Fruit fly (Drosophila melanogaster) whole organism, wandering third instar larva: ENCODE data around the gene CG31223.

Source experiments
- Abd-B ChIP-seq: fragments of >200 bp; optimal IDR thresholded peaks from 2 replicates; lab custom pipeline; 2017; ENCODE audit warnings: missing biosample characterization, missing genetic modification characterization
- CG9705 ChIP-seq: fragments of 200-800 bp; sonication (Bioruptor generic); optimal IDR thresholded peaks from 2 replicates; lab custom pipeline; 2018; ENCODE audit warnings: missing biosample characterization, mild to moderate bottlenecking, missing genetic modification characterization
- Hnf4 ChIP-seq: fragments of 200-800 bp; sonication (Bioruptor generic); optimal IDR thresholded peaks from 2 replicates; lab custom pipeline; 2016; ENCODE audit warnings: missing biosample characterization, mild to moderate bottlenecking, missing genetic modification characterization
- Hr78 ChIP-seq: fragments of >200 bp; optimal IDR thresholded peaks from 2 replicates; lab custom pipeline; 2017; ENCODE audit warnings: missing biosample characterization, missing genetic modification characterization
- Vsx2 ChIP-seq: fragments of 200-300, 225-300 bp; sonication (Bioruptor generic); optimal IDR thresholded peaks from 2 replicates; lab custom pipeline; 2018; ENCODE audit warnings: missing biosample characterization, missing genetic modification characterization; ENCODE audit not compliant: partially characterized antibody
- brk ChIP-seq: fragments of 200-800 bp; sonication (Bioruptor generic); optimal IDR thresholded peaks from 2 replicates; lab custom pipeline; 2016; ENCODE audit warnings: missing biosample characterization, mild to moderate bottlenecking, missing genetic modification characterization
- fru ChIP-seq: fragments of 200-800 bp; sonication (Bioruptor generic); optimal IDR thresholded peaks from 3 replicates; lab custom pipeline; 2016; ENCODE audit warnings: missing biosample characterization, mild to moderate bottlenecking, missing genetic modification characterization
- psq ChIP-seq: fragments of 200-800 bp; sonication (Bioruptor generic); optimal IDR thresholded peaks from 3 replicates; lab custom pipeline; 2017; ENCODE audit warnings: missing biosample characterization, mild to moderate bottlenecking, missing genetic modification characterization, moderate library complexity
- usp ChIP-seq: fragments of >200 bp; optimal IDR thresholded peaks from 2 replicates; lab custom pipeline; 2017; ENCODE audit warnings: missing biosample characterization, missing genetic modification characterization

- TF ChIP-seq psq (GFP tag; lab: Kevin White, UChicago), result no peak
- no peak for TF ChIP-seq brk (GFP tag; lab: Kevin White, UChicago)
- no peak for TF ChIP-seq Hr78 (GFP tag; lab: Kevin White, UChicago)
- no peak for TF ChIP-seq usp (GFP tag; lab: Kevin White, UChicago)
- TF ChIP-seq Vsx2 (GFP tag; lab: Kevin White, UChicago), result no peak
- TF ChIP-seq CG9705, result no peak
- TF ChIP-seq Hnf4 (GFP tag; lab: Kevin White, UChicago), result no peak
- no peak for TF ChIP-seq fru (GFP tag; lab: Kevin White, UChicago)
- no peak for TF ChIP-seq Abd-B (GFP tag; lab: Kevin White, UChicago)
Observed at dm6 chr3R:20826929-20827328, 4.0 kb upstream of the CG31223 start.
